Worm (Caenorhabditis elegans): ENCODE data around the gene T01C1.4.

DNA sequence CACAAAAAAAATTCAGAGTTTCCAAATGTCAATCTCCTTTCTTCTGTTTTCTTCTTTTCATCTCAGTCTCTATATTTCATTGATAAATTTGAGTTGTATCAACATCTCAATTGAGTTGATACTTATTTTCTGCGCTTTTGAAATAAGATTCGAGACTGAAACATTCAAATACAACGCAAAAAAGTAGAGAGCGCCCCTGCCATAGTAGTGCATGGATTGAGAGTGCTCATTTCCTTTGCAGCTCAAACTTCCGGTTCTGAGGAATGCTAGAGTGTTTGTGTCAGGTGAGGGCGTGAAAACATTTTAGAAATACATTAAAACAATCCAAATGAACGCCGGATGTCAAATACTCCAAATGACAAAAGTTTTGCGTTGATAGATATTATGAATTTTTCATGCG is 46.5 kb upstream of the T01C1.4 start:
- TF ChIP-seq lsy-2 (tag; optimal IDR thresholded peaks at IDR 0.05) (no peak), aly-2 (tag; optimal IDR thresholded peaks at IDR 0.05) (no peak), gmeb-1 (tag; optimal IDR thresholded peaks at IDR 0.05) (no peak), ama-1 (optimal IDR thresholded peaks at IDR 0.05) (no peak), nhr-77 (tag; optimal IDR thresholded peaks at IDR 0.05) (no peak), blmp-1 (tag; optimal IDR thresholded peaks at IDR 0.05; ENCODE audit: insufficient read depth) (no peak), snpc-4 (tag; optimal IDR thresholded peaks at IDR 0.05) (no peak), egl-27 (tag; optimal IDR thresholded peaks at IDR 0.05) (no peak), nhr-10 (tag; optimal IDR thresholded peaks at IDR 0.05) (no peak), lin-13 (GFP tag; optimal IDR thresholded peaks at IDR 0.05) (no peak), ztf-4 (tag; optimal IDR thresholded peaks at IDR 0.05) (no peak), skn-1 (tag; optimal IDR thresholded peaks at IDR 0.05) (no peak), nhr-11 (tag; optimal IDR thresholded peaks at IDR 0.05) (no peak)

All from whole organism, L2 larva.